Fruit fly (Drosophila melanogaster): ENCODE data around the gene slmb.

DNA sequence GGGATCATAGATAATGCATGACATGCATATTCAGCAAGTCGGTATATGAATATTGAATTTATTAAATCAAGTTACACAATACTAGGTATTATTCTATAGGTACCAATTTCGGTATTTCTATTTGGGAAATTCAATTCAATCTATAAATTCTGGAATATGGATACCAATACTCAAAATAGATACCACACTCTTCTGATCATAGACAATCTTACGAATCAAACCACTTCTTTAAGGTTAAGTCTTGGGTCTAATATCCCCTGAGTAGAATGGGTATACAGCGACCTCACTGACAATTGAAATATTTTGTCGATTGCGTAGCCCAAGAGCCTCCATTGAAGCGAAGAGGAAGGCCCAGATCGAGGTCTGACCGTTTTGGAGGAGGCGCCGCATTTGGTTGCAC, 34.5 kb downstream of the slmb start:
- TF ChIP-seq CrebA (GFP tag; optimal IDR thresholded peaks at IDR 0.05; ENCODE audit: borderline replicate concordance) = no peak
- TF ChIP-seq pan (optimal IDR thresholded peaks at IDR 0.05) = no peak
- no peak for TF ChIP-seq psq (GFP tag; optimal IDR thresholded peaks at IDR 0.05)
- no peak for TF ChIP-seq CG9705 (GFP tag; optimal IDR thresholded peaks at IDR 0.05)
- TF ChIP-seq Myc (optimal IDR thresholded peaks at IDR 0.05) = no peak
